Fruit fly (Drosophila melanogaster): ENCODE results near the gene Ype.
A peak's percentile ranks its signal among the peaks of the same experiment; 100 is the strongest.

Ype gene

DNA sequence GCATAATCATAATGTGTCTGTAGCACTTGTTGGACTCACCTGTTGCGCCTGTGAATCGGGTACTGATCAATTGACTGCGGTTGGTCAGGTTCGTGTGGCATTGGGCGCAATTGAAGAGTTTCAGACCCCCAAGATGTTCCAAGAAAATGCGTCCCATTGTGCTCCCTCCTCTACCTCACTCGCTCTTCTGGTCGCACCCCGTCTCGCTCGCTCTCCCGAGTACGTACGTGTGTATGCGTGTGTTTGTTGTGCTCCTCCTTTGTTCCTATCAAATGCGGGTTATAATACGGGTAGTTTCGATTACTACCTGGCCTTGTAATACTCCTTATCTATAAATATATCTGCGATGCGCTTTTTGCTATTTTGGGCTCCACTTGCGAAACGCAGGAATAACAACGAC lies 441 bp downstream of the Ype start (continued):
- no peak for TF ChIP-seq CG32532 (GFP tag; IDR thresholded peaks at IDR 0.05)
- TF ChIP-seq Side (GFP tag; optimal IDR thresholded peaks at IDR 0.05), result no peak
- TF ChIP-seq mam (GFP tag; optimal IDR thresholded peaks at IDR 0.05), result no peak
- TF ChIP-seq cato (GFP tag; optimal IDR thresholded peaks at IDR 0.05; ENCODE audit: borderline replicate concordance), result no peak
- peak; percentile 75 for TF ChIP-seq CG1832 (GFP tag; optimal IDR thresholded peaks at IDR 0.05)
- no peak for TF ChIP-seq Drgx (GFP tag; IDR thresholded peaks at IDR 0.05)
- TF ChIP-seq corto (GFP tag; optimal IDR thresholded peaks at IDR 0.05), result no peak
- TF ChIP-seq Elba2 (GFP tag; optimal IDR thresholded peaks at IDR 0.05), result no peak
- TF ChIP-seq CG4360 (GFP tag; IDR thresholded peaks at IDR 0.05), result peak; percentile 16
- TF ChIP-seq pb (GFP tag; optimal IDR thresholded peaks at IDR 0.05), result no peak
- no peak for TF ChIP-seq CG3065 (GFP tag; optimal IDR thresholded peaks at IDR 0.05)

DNA sequence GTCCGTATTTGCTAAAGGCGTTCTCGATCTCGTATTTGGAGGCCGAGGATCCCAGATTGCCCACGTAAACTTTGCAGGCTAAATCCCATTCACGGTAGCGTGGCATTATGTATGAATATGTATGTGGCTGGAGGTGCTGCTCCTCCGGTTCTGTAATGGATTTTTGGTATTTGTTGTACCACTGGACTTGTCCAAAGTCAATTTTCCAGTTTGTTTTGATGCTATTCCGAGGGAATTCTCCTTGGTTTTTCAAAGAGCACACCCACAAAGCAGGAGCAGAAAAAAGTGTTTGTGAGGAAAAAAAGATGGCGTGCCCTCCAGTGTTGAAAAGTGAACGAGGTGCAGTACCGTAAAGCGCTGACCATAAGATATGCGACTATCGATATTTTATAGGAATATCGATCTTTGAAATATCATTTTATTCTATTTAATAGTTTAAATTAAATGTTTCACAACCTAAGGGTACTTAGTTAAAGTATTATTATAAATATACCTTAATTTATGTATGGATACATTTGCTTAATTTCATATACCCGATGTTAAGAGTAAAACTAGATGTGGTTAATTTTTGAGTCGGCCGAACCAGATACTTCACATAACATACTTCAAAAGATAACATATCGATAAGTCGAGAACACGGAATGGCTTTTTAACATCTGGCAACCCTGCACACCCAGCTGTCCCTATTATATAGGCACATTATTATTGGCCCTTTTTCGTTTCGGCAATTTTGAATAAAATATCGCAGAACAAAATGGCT lies 2.5 kb downstream of the Ype start, which contains the start of the genes Rbp1-like and Tim9a:
TSS of gene Rbp1-like (minus strand) at position 295 of the 760 bp plus-strand sequence.
TSS of gene Tim9a (plus strand) at position 628 of the 760 bp plus-strand sequence.
- TF ChIP-seq Xbp1 (GFP tag; optimal IDR thresholded peaks at IDR 0.05) (peak; percentile 30), Adf1 (GFP tag; IDR thresholded peaks at IDR 0.05) (no peak), CG9727 (GFP tag; optimal IDR thresholded peaks at IDR 0.05) (peak; percentile 30), CG14667 (GFP tag; IDR thresholded peaks at IDR 0.05) (no peak), Ssrp (tag; optimal IDR thresholded peaks at IDR 0.05) (peak; percentile 7), sqz (GFP tag; optimal IDR thresholded peaks at IDR 0.05) (peak; percentile 67), Scr (GFP tag; IDR thresholded peaks at IDR 0.05; ENCODE audit: partially characterized antibody) (peak; percentile 86), C15 (GFP tag; IDR thresholded peaks at IDR 0.05) (no peak), sens (GFP tag) (peak; percentile 46), E2f2 (GFP tag; IDR thresholded peaks at IDR 0.05) (peak; percentile 57), MBD-R2 (GFP tag; IDR thresholded peaks at IDR 0.05) (peak; percentile 24; the same call in 1 of the 2 replicates), CG17385 (GFP tag; optimal IDR thresholded peaks at IDR 0.05) (peak; percentile 32), CG18599 (GFP tag; optimal IDR thresholded peaks at IDR 0.05) (peak; percentile 63), CG7987 (GFP tag; optimal IDR thresholded peaks at IDR 0.05) (peak; percentile 13), jigr1 (GFP tag; IDR thresholded peaks at IDR 0.05) (no peak), CG14710 (tag; optimal IDR thresholded peaks at IDR 0.05) (peak; percentile 83), CG4328 (GFP tag; optimal IDR thresholded peaks at IDR 0.05) (peak; percentile 22), CG4424 (GFP tag; optimal IDR thresholded peaks at IDR 0.05) (peak; percentile 39), fru (optimal IDR thresholded peaks at IDR 0.05) (no peak), pzg (GFP tag; optimal IDR thresholded peaks at IDR 0.05) (peak; percentile 49), Rfx (GFP tag; IDR thresholded peaks at IDR 0.05) (peak; percentile 56), nmo (GFP tag; optimal IDR thresholded peaks at IDR 0.05) (peak; percentile 66), Dip2 (GFP tag; IDR thresholded peaks at IDR 0.05) (no peak), dmrt99B (tag; optimal IDR thresholded peaks at IDR 0.05) (peak; percentile 19), eve (GFP tag; optimal IDR thresholded peaks at IDR 0.05) (peak in 1 of 2 experiments; percentile 79), CG3281 (GFP tag; optimal IDR thresholded peaks at IDR 0.05) (peak; percentile 30), NfI (GFP tag; optimal IDR thresholded peaks at IDR 0.05) (peak; percentile 41), CG4730 (GFP tag; IDR thresholded peaks at IDR 0.05) (no peak), exex (tag; optimal IDR thresholded peaks at IDR 0.05) (peak; percentile 9), CG9797 (GFP tag; optimal IDR thresholded peaks at IDR 0.05) (peak; percentile 39), CG10654 (GFP tag; optimal IDR thresholded peaks at IDR 0.05) (peak; percentile 7), Vsx1 (GFP tag; optimal IDR thresholded peaks at IDR 0.05) (peak; percentile 22), CG15601 (tag; optimal IDR thresholded peaks at IDR 0.05) (peak; percentile 28), CG9609 (GFP tag; optimal IDR thresholded peaks at IDR 0.05) (no peak), CG1233 (GFP tag; optimal IDR thresholded peaks at IDR 0.05) (peak; percentile 43), Chrac-16 (GFP tag; optimal IDR thresholded peaks at IDR 0.05) (peak; percentile 4), CG34376 (GFP tag; optimal IDR thresholded peaks at IDR 0.05) (peak; percentile 53), CG3407 (GFP tag; optimal IDR thresholded peaks at IDR 0.05) (no peak)
